Fruit fly (Drosophila melanogaster): Measurements from ENCODE around the gene AP-1-2beta.
A peak's percentile ranks its signal among the peaks of the same experiment; 100 is the strongest.

The AP-1-2beta gene

dm6 chrX:19763440-19764002 is 32.7 kb downstream of the AP-1-2beta start:
- TF ChIP-seq CG32006 (GFP tag; optimal IDR thresholded peaks at IDR 0.05): peak; percentile 32
- peak; percentile 20 for TF ChIP-seq CG3919 (GFP tag; optimal IDR thresholded peaks at IDR 0.05)
- TF ChIP-seq pdm3 (GFP tag; optimal IDR thresholded peaks at IDR 0.05): peak; percentile 10
- peak; percentile 22 for TF ChIP-seq Hr4 (GFP tag; optimal IDR thresholded peaks at IDR 0.05)
- no peak for TF ChIP-seq Hr38 (GFP tag; optimal IDR thresholded peaks at IDR 0.05)
- TF ChIP-seq CG11294 (GFP tag; IDR thresholded peaks at IDR 0.05): no peak
- no peak for TF ChIP-seq fd59A (GFP tag; optimal IDR thresholded peaks at IDR 0.05)
- no peak for TF ChIP-seq CG7368 (GFP tag; optimal IDR thresholded peaks at IDR 0.05)
- TF ChIP-seq CG4318 (GFP tag; optimal IDR thresholded peaks at IDR 0.05): no peak
- peak; percentile 66 for TF ChIP-seq Eip78C (GFP tag)
- no peak for TF ChIP-seq vri (GFP tag; optimal IDR thresholded peaks at IDR 0.05)
- no peak for TF ChIP-seq CG6276 (GFP tag; optimal IDR thresholded peaks at IDR 0.05)
- TF ChIP-seq CG31627 (GFP tag; optimal IDR thresholded peaks at IDR 0.05): peak; percentile 15
- TF ChIP-seq Hr39 (GFP tag; optimal IDR thresholded peaks at IDR 0.05): peak; percentile 11
- TF ChIP-seq Blimp-1 (GFP tag; optimal IDR thresholded peaks at IDR 0.05): no peak
- peak; percentile 37 for TF ChIP-seq fkh (GFP tag; optimal IDR thresholded peaks at IDR 0.05)
- TF ChIP-seq Sox14 (GFP tag; optimal IDR thresholded peaks at IDR 0.05): no peak
- peak; percentile 13 for TF ChIP-seq acj6 (GFP tag; optimal IDR thresholded peaks at IDR 0.05)

dm6 chrX:19764824-19765489 is 34.2 kb downstream of the AP-1-2beta start, which contains the start of gene CG12702:
CG12702 (minus strand) TSS chrX:19764874.
- TF ChIP-seq CG32006 (GFP tag; optimal IDR thresholded peaks at IDR 0.05) (peak; percentile 13), Eip78C (GFP tag) (peak; percentile 50), Sox14 (GFP tag; optimal IDR thresholded peaks at IDR 0.05) (no peak), CG4318 (GFP tag; optimal IDR thresholded peaks at IDR 0.05) (no peak)

- TF ChIP-seq CG1621 (tag; optimal IDR thresholded peaks at IDR 0.05) (no peak), CG8119 (GFP tag; IDR thresholded peaks at IDR 0.05) (no peak), Met (GFP tag; optimal IDR thresholded peaks at IDR 0.05) (no peak), CG7368 (GFP tag; optimal IDR thresholded peaks at IDR 0.05) (no peak), CG8632 (GFP tag; optimal IDR thresholded peaks at IDR 0.05) (no peak), CG6276 (GFP tag; optimal IDR thresholded peaks at IDR 0.05) (no peak), pdm3 (GFP tag; optimal IDR thresholded peaks at IDR 0.05) (no peak), CG6792 (GFP tag; optimal IDR thresholded peaks at IDR 0.05) (no peak), Hr39 (GFP tag; optimal IDR thresholded peaks at IDR 0.05) (no peak), CG11902 (GFP tag; optimal IDR thresholded peaks at IDR 0.05) (no peak), Ets21C (GFP tag; optimal IDR thresholded peaks at IDR 0.05) (no peak), CG6854 (GFP tag; optimal IDR thresholded peaks at IDR 0.05) (no peak), OdsH (GFP tag; optimal IDR thresholded peaks at IDR 0.05) (no peak), Eip78C (GFP tag) (no peak), CG8319 (GFP tag; optimal IDR thresholded peaks at IDR 0.05) (no peak), Blimp-1 (GFP tag; optimal IDR thresholded peaks at IDR 0.05) (no peak), Hr4 (GFP tag; optimal IDR thresholded peaks at IDR 0.05) (no peak), Smox (GFP tag; optimal IDR thresholded peaks at IDR 0.05) (no peak)
Measured at dm6 chrX:19765490-19766212, 34.8 kb downstream of the AP-1-2beta start.

- TF ChIP-seq Lpt (GFP tag; optimal IDR thresholded peaks at IDR 0.05): no peak
- TF ChIP-seq Met (GFP tag; optimal IDR thresholded peaks at IDR 0.05): peak; percentile 74
- no peak for TF ChIP-seq Eip93F (GFP tag; optimal IDR thresholded peaks at IDR 0.05)
- peak; percentile 62 for TF ChIP-seq CG3919 (GFP tag; optimal IDR thresholded peaks at IDR 0.05)
- TF ChIP-seq CG11294 (GFP tag; IDR thresholded peaks at IDR 0.05): no peak
- no peak for TF ChIP-seq CG16779 (tag; optimal IDR thresholded peaks at IDR 0.05)
- TF ChIP-seq Eip75B (GFP tag; optimal IDR thresholded peaks at IDR 0.05): peak; percentile 43
- TF ChIP-seq topi (GFP tag; optimal IDR thresholded peaks at IDR 0.05): peak; percentile 71
- no peak for TF ChIP-seq dac (GFP tag; optimal IDR thresholded peaks at IDR 0.05)
- TF ChIP-seq achi (GFP tag; optimal IDR thresholded peaks at IDR 0.05): peak; percentile 34
- TF ChIP-seq CG6163 (GFP tag; IDR thresholded peaks at IDR 0.05): no peak; the same call in 1 of the 3 replicates
- TF ChIP-seq salr (GFP tag; optimal IDR thresholded peaks at IDR 0.05): peak in 1 of 2 experiments; percentile 17
- peak; percentile 32 for TF ChIP-seq acj6 (GFP tag; optimal IDR thresholded peaks at IDR 0.05)
- peak; percentile 37 for TF ChIP-seq CG31627 (GFP tag; optimal IDR thresholded peaks at IDR 0.05)
- no peak for TF ChIP-seq CG6854 (GFP tag; optimal IDR thresholded peaks at IDR 0.05)
- peak; percentile 52 for TF ChIP-seq CG6808 (GFP tag; optimal IDR thresholded peaks at IDR 0.05)
- peak; percentile 28 for TF ChIP-seq fd59A (GFP tag; optimal IDR thresholded peaks at IDR 0.05)
- TF ChIP-seq svp (GFP tag): peak; percentile 73
- no peak for TF ChIP-seq fkh (GFP tag; optimal IDR thresholded peaks at IDR 0.05)
- TF ChIP-seq lz (GFP tag; optimal IDR thresholded peaks at IDR 0.05): peak; percentile 46
- TF ChIP-seq CG4318 (GFP tag; optimal IDR thresholded peaks at IDR 0.05): no peak
Measured at dm6 chrX:19769821-19770519, 39.2 kb downstream of the AP-1-2beta start.

All from whole organism, prepupa.